Worm (Caenorhabditis elegans) whole organism, young adult: Measurements from ENCODE around the gene F25G6.1.

Experiments used
- B0019.2 ChIP-seq: fragments of 200-800 bp; sonication (Bioruptor generic); conservative IDR thresholded peaks from 2 replicates; pipeline ENCODE4 v1.3.6; 2022; ENCODE audit warnings: missing genetic modification reagents, missing genetic modification characterization, missing compliant biosample characterization
- C17E4.6 ChIP-seq: fragments of 200-800 bp; sonication (Bioruptor generic); IDR thresholded peaks from 2 replicates; pipeline ENCODE4 v1.3.6; 2022; ENCODE audit warnings: missing genetic modification reagents, missing genetic modification characterization, missing compliant biosample characterization
- D2030.7 ChIP-seq: fragments of 200-800 bp; sonication (Bioruptor generic); IDR thresholded peaks from 2 replicates; pipeline ENCODE4 v1.3.6; 2022; ENCODE audit warnings: missing genetic modification reagents, missing genetic modification characterization, missing compliant biosample characterization
- F10E7.11 ChIP-seq: sonication (generic microtip); optimal IDR thresholded peaks from 2 replicates; lab custom pipeline; 2017; ENCODE audit warnings: mild to moderate bottlenecking, missing genetic modification characterization, moderate library complexity, missing compliant biosample characterization
- F52B5.7 ChIP-seq: sonication (generic microtip); optimal IDR thresholded peaks from 2 replicates; lab custom pipeline; 2016; ENCODE audit warnings: mild to moderate bottlenecking, missing genetic modification characterization, missing compliant biosample characterization
- F57C9.4 ChIP-seq: sonication (generic microtip); optimal IDR thresholded peaks from 2 replicates; lab custom pipeline; 2017; ENCODE audit warnings: mild to moderate bottlenecking, missing genetic modification characterization, missing compliant biosample characterization
- K11D2.4 ChIP-seq: fragments of 200-800 bp; sonication (Bioruptor generic); IDR thresholded peaks from 2 replicates; pipeline ENCODE4 v1.3.6; 2022; ENCODE audit warnings: missing genetic modification reagents, missing genetic modification characterization, missing compliant biosample characterization
- K12H6.12 ChIP-seq: fragments of 200-800 bp; sonication (Bioruptor generic); optimal IDR thresholded peaks from 2 replicates; lab custom pipeline; 2018; ENCODE audit warnings: mild to moderate bottlenecking, missing genetic modification characterization, missing compliant biosample characterization
- Y67H2A.10 ChIP-seq: fragments of 200-800 bp; sonication (Bioruptor generic); conservative IDR thresholded peaks from 2 replicates; pipeline ENCODE4 v1.3.6; 2022; ENCODE audit warnings: missing genetic modification reagents, missing genetic modification characterization, missing compliant biosample characterization
- Y95B8A.8 ChIP-seq: fragments of 200-800 bp; sonication (Bioruptor generic); IDR thresholded peaks from 2 replicates; pipeline ENCODE4 v1.3.6; 2022; ENCODE audit warnings: missing genetic modification reagents, missing genetic modification characterization, missing compliant biosample characterization
- attf-3 ChIP-seq: fragments of 200-800 bp; sonication (Bioruptor generic); conservative IDR thresholded peaks from 2 replicates; pipeline ENCODE4 v1.3.6; 2022; ENCODE audit warnings: missing genetic modification reagents, missing genetic modification characterization, missing compliant biosample characterization
- attf-5 ChIP-seq: fragments of 200-800 bp; sonication (Bioruptor generic); optimal IDR thresholded peaks from 2 replicates; lab custom pipeline; 2018; ENCODE audit warnings: mild to moderate bottlenecking, missing genetic modification characterization, missing compliant biosample characterization
- bed-1 ChIP-seq: fragments of 200-800 bp; sonication (Bioruptor generic); IDR thresholded peaks from 2 replicates; pipeline ENCODE4 v1.3.6; 2022; ENCODE audit warnings: missing genetic modification reagents, missing genetic modification characterization, missing compliant biosample characterization
- ceh-40 ChIP-seq: fragments of 200-800 bp; sonication (Bioruptor generic); IDR thresholded peaks from 2 replicates; pipeline ENCODE4 v1.3.6; 2022; ENCODE audit warnings: missing genetic modification characterization, missing compliant biosample characterization
- dox-1 ChIP-seq: fragments of 200-800 bp; sonication (Bioruptor generic); IDR thresholded peaks from 2 replicates; pipeline ENCODE4 v1.3.6; 2022; ENCODE audit warnings: missing genetic modification reagents, missing genetic modification characterization, missing compliant biosample characterization
- efl-1 ChIP-seq: fragments of 150-350 bp; optimal IDR thresholded peaks from 2 replicates; lab custom pipeline; 2014; ENCODE audit warnings: missing biosample characterization, missing genetic modification reagents, missing genetic modification characterization
- egl-44 ChIP-seq: fragments of 200-800 bp; sonication (Bioruptor generic); IDR thresholded peaks from 2 replicates; pipeline ENCODE4 v1.3.6; 2022; ENCODE audit warnings: missing genetic modification reagents, missing genetic modification characterization, missing compliant biosample characterization
- ets-4 ChIP-seq: fragments of 200-800 bp; sonication (Bioruptor generic); optimal IDR thresholded peaks from 2 replicates; lab custom pipeline; 2018; ENCODE audit warnings: mild to moderate bottlenecking, missing genetic modification characterization, missing compliant biosample characterization
- gei-17 ChIP-seq: fragments of 200-800 bp; sonication (Bioruptor generic); optimal IDR thresholded peaks from 2 replicates; lab custom pipeline; 2018; ENCODE audit warnings: mild to moderate bottlenecking, missing genetic modification characterization, missing compliant biosample characterization
- him-1 ChIP-seq: sonication (generic microtip); optimal IDR thresholded peaks from 2 replicates; lab custom pipeline; 2016; ENCODE audit warnings: missing genotype, missing genetic modification reagents, missing genetic modification characterization, missing compliant biosample characterization
- hlh-12 ChIP-seq: sonication (generic microtip); optimal IDR thresholded peaks from 2 replicates; lab custom pipeline; 2016; ENCODE audit warnings: missing genetic modification characterization, missing compliant biosample characterization
- hlh-26 ChIP-seq: fragments of 200-800 bp; sonication (Bioruptor generic); conservative IDR thresholded peaks from 2 replicates; pipeline ENCODE4 v1.3.6; 2022; ENCODE audit warnings: missing genetic modification reagents, missing genetic modification characterization, missing compliant biosample characterization
- hmg-1.2 ChIP-seq: fragments of 200-800 bp; sonication (Bioruptor generic); IDR thresholded peaks from 2 replicates; pipeline ENCODE4 v1.3.6; 2022; ENCODE audit warnings: missing genetic modification reagents, missing genetic modification characterization, missing compliant biosample characterization
- let-526 ChIP-seq: fragments of 200-800 bp; sonication (Bioruptor generic); IDR thresholded peaks from 2 replicates; pipeline ENCODE4 v1.3.6; 2022; ENCODE audit warnings: missing genetic modification reagents, missing genetic modification characterization, missing compliant biosample characterization
- lin-35 ChIP-seq, 3 experiments: fragments of 150-350 bp in 2 of 3; sonication (generic microtip) in 1 of 3; optimal IDR thresholded peaks; 2 replicates each; lab custom pipeline; 2014 to 2018; ENCODE audit warnings: missing biosample characterization in 3 of 3, missing genetic modification characterization in 3 of 3, missing genetic modification reagents in 3 of 3
- lsy-27 ChIP-seq: sonication (generic microtip); optimal IDR thresholded peaks from 2 replicates; lab custom pipeline; 2017; ENCODE audit warnings: missing genetic modification characterization, mild to moderate bottlenecking, missing compliant biosample characterization, antibody characterized with exemption, missing genotype, borderline replicate concordance; ENCODE audit not compliant: insufficient read depth
- madf-3 ChIP-seq: fragments of 200-800 bp; sonication (Bioruptor generic); IDR thresholded peaks from 2 replicates; pipeline ENCODE4 v1.3.6; 2022; ENCODE audit warnings: missing genetic modification reagents, missing genetic modification characterization, missing compliant biosample characterization
- madf-6 ChIP-seq: fragments of 200-800 bp; sonication (Bioruptor generic); IDR thresholded peaks from 2 replicates; pipeline ENCODE4 v1.3.6; 2022; ENCODE audit warnings: missing genetic modification reagents, missing genetic modification characterization, missing compliant biosample characterization
- madf-8 ChIP-seq: fragments of 200-800 bp; sonication (Bioruptor generic); conservative IDR thresholded peaks from 2 replicates; pipeline ENCODE4 v1.3.6; 2022; ENCODE audit warnings: missing genetic modification reagents, missing genetic modification characterization, missing compliant biosample characterization
- mxl-1 ChIP-seq: sonication (generic microtip); optimal IDR thresholded peaks from 2 replicates; lab custom pipeline; 2016; ENCODE audit warnings: missing genetic modification characterization, missing compliant biosample characterization
- nfyb-1 ChIP-seq: fragments of 200-800 bp; sonication (Bioruptor generic); IDR thresholded peaks from 2 replicates; pipeline ENCODE4 v1.3.6; 2022; ENCODE audit warnings: missing genetic modification reagents, missing genetic modification characterization, missing compliant biosample characterization
- nhr-120 ChIP-seq: fragments of 200-800 bp; sonication (Bioruptor generic); IDR thresholded peaks from 2 replicates; pipeline ENCODE4 v1.3.6; 2022; ENCODE audit warnings: missing genetic modification characterization, missing compliant biosample characterization
- nhr-179 ChIP-seq: sonication (generic microtip); optimal IDR thresholded peaks from 2 replicates; lab custom pipeline; 2016; ENCODE audit warnings: mild to moderate bottlenecking, missing genetic modification characterization, missing compliant biosample characterization
- pha-4 ChIP-seq: fragments of 150-350 bp; sonication (generic microtip); optimal IDR thresholded peaks from 2 replicates; lab custom pipeline; 2014; ENCODE audit warnings: missing biosample characterization, missing genetic modification reagents, missing genetic modification characterization
- sea-2 ChIP-seq: fragments of 200-800 bp; sonication (Bioruptor generic); IDR thresholded peaks from 2 replicates; pipeline ENCODE4 v1.3.6; 2022; ENCODE audit warnings: missing genetic modification characterization, missing compliant biosample characterization
- snpc-1.3 ChIP-seq: sonication (generic microtip); optimal IDR thresholded peaks from 2 replicates; lab custom pipeline; 2017; ENCODE audit warnings: missing genetic modification characterization, mild to moderate bottlenecking, missing compliant biosample characterization, antibody characterized with exemption, moderate library complexity, missing genotype, missing genetic modification reagents; ENCODE audit not compliant: insufficient read depth
- tlf-1 ChIP-seq: fragments of 200-800 bp; sonication (Bioruptor generic); optimal IDR thresholded peaks from 2 replicates; lab custom pipeline; 2018; ENCODE audit warnings: mild to moderate bottlenecking, missing genetic modification characterization, missing compliant biosample characterization
- unc-62 ChIP-seq: fragments of 150-350 bp; optimal IDR thresholded peaks from 2 replicates; lab custom pipeline; 2014; ENCODE audit warnings: missing biosample characterization, missing genetic modification reagents, missing genetic modification characterization
- ztf-22 ChIP-seq: fragments of 200-800 bp; sonication (Bioruptor generic); optimal IDR thresholded peaks from 2 replicates; lab custom pipeline; 2018; ENCODE audit warnings: mild to moderate bottlenecking, missing genetic modification characterization, moderate library complexity, missing compliant biosample characterization

The F25G6.1 gene

ce11 chrV:8615711-8616110, 40.8 kb downstream of the F25G6.1 start (continued):
- TF ChIP-seq madf-3 (0 out of 2 replicates have a peak, but pooled peaks have one; percentile 29), Y67H2A.10 (no peak), madf-8 (GFP tag; lab: Robert Waterston, UW) (no peak)

- TF ChIP-seq Y95B8A.8 (GFP tag; lab: Robert Waterston, UW) (no peak), K11D2.4 (GFP tag; lab: Robert Waterston, UW) (no peak), C17E4.6 (GFP tag; lab: Robert Waterston, UW) (no peak), F10E7.11 (tag; lab: Kevin White, UChicago) (no peak), B0019.2 (GFP tag; lab: Robert Waterston, UW) (no peak), lsy-27 (no peak), let-526 (GFP tag; lab: Robert Waterston, UW) (no peak), unc-62 (no peak), hlh-12 (tag; lab: Kevin White, UChicago) (no peak), nhr-120 (no peak), snpc-1.3 (tag; lab: Kevin White, UChicago) (no peak), D2030.7 (GFP tag; lab: Robert Waterston, UW) (no peak), attf-3 (no peak), hmg-1.2 (GFP tag; lab: Robert Waterston, UW) (no peak), him-1 (tag; lab: Kevin White, UChicago) (no peak)
Observed at ce11 chrV:8618738-8619137, 43.9 kb downstream of the F25G6.1 start, which contains the start of gene grd-5. TSS of gene grd-5 (plus strand) at chrV:8619032.

DNA sequence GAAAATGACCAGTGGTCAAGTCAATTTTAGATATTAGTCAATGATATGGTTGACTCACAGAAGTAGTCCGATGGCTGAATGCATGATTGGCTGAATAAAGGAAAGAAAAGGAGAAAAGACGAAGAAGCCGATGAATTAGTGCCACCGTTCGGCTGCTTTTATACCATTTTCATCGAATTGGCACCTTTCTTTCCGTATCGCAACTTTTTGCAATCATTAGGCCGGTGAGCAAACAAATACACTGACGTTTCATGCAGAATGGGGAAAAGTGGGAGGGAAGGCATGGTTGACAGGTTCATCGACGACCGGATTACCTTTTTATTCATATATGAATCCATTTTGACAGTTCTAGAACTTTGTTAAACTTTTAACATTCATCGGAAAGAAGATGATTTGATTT, 46.4 kb downstream of the F25G6.1 start, which contains the start of gene idpc-2:
TSS of gene idpc-2 (minus strand) at position 101 of the 400 bp plus-strand sequence.
- TF ChIP-seq gei-17 (no peak), egl-44 (GFP tag; lab: Robert Waterston, UW) (no peak), sea-2 (no peak), efl-1 (no peak), tlf-1 (GFP tag; lab: Kevin White, UChicago) (no peak), attf-5 (GFP tag; lab: Kevin White, UChicago) (no peak), K11D2.4 (GFP tag; lab: Robert Waterston, UW) (no peak), ets-4 (GFP tag; lab: Kevin White, UChicago) (no peak), nfyb-1 (no peak), lin-35 (GFP tag; optimal IDR thresholded peaks at IDR 0.05; lab: Kevin White, UChicago) (no peak), madf-8 (GFP tag; lab: Robert Waterston, UW) (no peak), nhr-179 (no peak), madf-6 (GFP tag; lab: Robert Waterston, UW) (no peak), K12H6.12 (tag; lab: Kevin White, UChicago) (no peak)

DNA sequence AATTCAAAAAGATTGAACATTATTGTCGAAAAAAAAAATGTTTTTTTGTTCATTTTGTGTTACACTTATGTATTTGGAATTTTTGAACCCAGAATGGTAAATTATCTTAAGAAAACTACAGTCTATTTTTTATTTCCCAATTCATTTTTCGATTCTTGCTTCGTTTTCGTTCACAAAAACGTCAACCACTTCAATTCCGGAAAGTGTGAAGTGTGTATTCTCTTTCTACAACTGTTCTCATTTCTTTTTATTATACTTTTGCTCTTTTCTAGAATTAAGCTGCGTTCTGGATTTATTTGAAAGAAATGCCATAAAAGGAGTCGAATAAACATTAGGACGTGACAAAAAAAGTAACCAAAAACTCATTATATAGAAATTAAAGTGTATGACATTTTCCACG, 47.5 kb downstream of the F25G6.1 start, which contains the start of gene F41E6.1:
TSS of gene F41E6.1 (plus strand) at position 301 of the 400 bp plus-strand sequence.
- no peak for TF ChIP-seq F57C9.4 (tag; lab: Kevin White, UChicago)
- TF ChIP-seq F10E7.11 (tag; lab: Kevin White, UChicago) = no peak
- no peak for TF ChIP-seq lin-35 (GFP tag; optimal IDR thresholded peaks at IDR 0.05; lab: Kevin White, UChicago)
- TF ChIP-seq mxl-1 (tag; lab: Kevin White, UChicago) = no peak
- TF ChIP-seq Y67H2A.10 = no peak
- TF ChIP-seq bed-1 = no peak
- TF ChIP-seq F52B5.7 (tag; lab: Kevin White, UChicago) = no peak
- TF ChIP-seq ztf-22 = no peak
- TF ChIP-seq ceh-40 (GFP tag; lab: Robert Waterston, UW) = no peak
- no peak for TF ChIP-seq pha-4 (tag; lab: Kevin White, UChicago)
- TF ChIP-seq dox-1 (GFP tag; lab: Robert Waterston, UW) = no peak
- no peak for TF ChIP-seq hlh-26 (GFP tag; lab: Robert Waterston, UW)
- TF ChIP-seq, all 124 proteins: peak for 0
